Worm (Caenorhabditis elegans): Measurements from ENCODE around the gene Y54F10AM.8.
"Not testable (repeated sequence)": the region's sequence is repeated elsewhere in the genome, so short reads cannot be mapped to it uniquely, and the experiment has no call there.

The Y54F10AM.8 gene

ce11 chrIII:2474781-2475180, 33.0 kb downstream of the Y54F10AM.8 start:
- TF ChIP-seq ceh-14 (tag; optimal IDR thresholded peaks at IDR 0.05) (no peak), Y22D7AL.16 (tag; optimal IDR thresholded peaks at IDR 0.05) (no peak), gmeb-2 (tag; optimal IDR thresholded peaks at IDR 0.05) (no peak), sox-2 (GFP tag; IDR thresholded peaks at IDR 0.05) (no peak), nfya-1 (tag; optimal IDR thresholded peaks at IDR 0.05) (no peak)

ce11 chrIII:2473554-2473953, 34.2 kb downstream of the Y54F10AM.8 start, which contains the start of gene smg-6:
TSS of gene smg-6 (plus strand) at chrIII:2473854.
- TF ChIP-seq ceh-19 (GFP tag; optimal IDR thresholded peaks at IDR 0.05) (no peak), unc-42 (tag; optimal IDR thresholded peaks at IDR 0.05) (no peak), pha-4 (tag; optimal IDR thresholded peaks at IDR 0.05) (no peak), ceh-30 (tag; optimal IDR thresholded peaks at IDR 0.05) (no peak), ceh-2 (tag; optimal IDR thresholded peaks at IDR 0.05) (no peak), ama-1 (optimal IDR thresholded peaks at IDR 0.05) (no peak), hlh-30 (tag; optimal IDR thresholded peaks at IDR 0.05; ENCODE audit: insufficient read depth) (no peak), ceh-45 (GFP tag; IDR thresholded peaks at IDR 0.05) (no peak), che-1 (tag; optimal IDR thresholded peaks at IDR 0.05) (no peak), madf-2 (tag; optimal IDR thresholded peaks at IDR 0.05) (no peak), nfya-1 (tag; optimal IDR thresholded peaks at IDR 0.05) (no peak), lim-6 (tag; optimal IDR thresholded peaks at IDR 0.05) (no peak), ets-4 (tag; optimal IDR thresholded peaks at IDR 0.05) (no peak), ref-2 (tag; optimal IDR thresholded peaks at IDR 0.05) (no peak), sox-4 (tag; optimal IDR thresholded peaks at IDR 0.05) (no peak), lin-11 (tag; optimal IDR thresholded peaks at IDR 0.05) (no peak), pha-2 (tag; optimal IDR thresholded peaks at IDR 0.05) (no peak), hlh-6 (tag; optimal IDR thresholded peaks at IDR 0.05) (no peak)

- peak; percentile 71 for TF ChIP-seq nfya-1 (tag; optimal IDR thresholded peaks at IDR 0.05)
- peak; percentile 2 for TF ChIP-seq dve-1 (tag; optimal IDR thresholded peaks at IDR 0.05)
- peak; percentile 29 for TF ChIP-seq elt-2 (tag; optimal IDR thresholded peaks at IDR 0.05)
- peak; percentile 61 for TF ChIP-seq hlh-30 (tag; optimal IDR thresholded peaks at IDR 0.05; ENCODE audit: insufficient read depth)
- no peak for TF ChIP-seq unc-3 (GFP tag; conservative IDR thresholded peaks at IDR 0.05)
- no peak for TF ChIP-seq unc-3 (tag; optimal IDR thresholded peaks at IDR 0.05)
- TF ChIP-seq tbx-2 (tag; optimal IDR thresholded peaks at IDR 0.05): peak; percentile 7
Measured at ce11 chrIII:2471855-2472254, 35.9 kb downstream of the Y54F10AM.8 start.

ce11 chrIII:2468202-2468601, 39.6 kb downstream of the Y54F10AM.8 start, which contains the start of the genes E02H9.9 and E02H9.1:
TSS of gene E02H9.9 (minus strand) at chrIII:2468302.
TSS of gene E02H9.1 (plus strand) at chrIII:2468486.
- no peak for TF ChIP-seq T23F11.4 (GFP tag; optimal IDR thresholded peaks at IDR 0.05)
- no peak for TF ChIP-seq C08G9.2 (tag; optimal IDR thresholded peaks at IDR 0.05)
- no peak for TF ChIP-seq ceh-14 (tag; optimal IDR thresholded peaks at IDR 0.05)

- not testable (repeated sequence) for TF ChIP-seq pha-2 (tag; optimal IDR thresholded peaks at IDR 0.05); pag-3 (tag; optimal IDR thresholded peaks at IDR 0.05; ENCODE audit: borderline replicate concordance); F13H6.1 (tag; optimal IDR thresholded peaks at IDR 0.05)
Measured at ce11 chrIII:2458742-2459141, 49.0 kb downstream of the Y54F10AM.8 start, which contains the start of gene E02H9.3. TSS of gene E02H9.3 (plus strand) at chrIII:2459042.

DNA sequence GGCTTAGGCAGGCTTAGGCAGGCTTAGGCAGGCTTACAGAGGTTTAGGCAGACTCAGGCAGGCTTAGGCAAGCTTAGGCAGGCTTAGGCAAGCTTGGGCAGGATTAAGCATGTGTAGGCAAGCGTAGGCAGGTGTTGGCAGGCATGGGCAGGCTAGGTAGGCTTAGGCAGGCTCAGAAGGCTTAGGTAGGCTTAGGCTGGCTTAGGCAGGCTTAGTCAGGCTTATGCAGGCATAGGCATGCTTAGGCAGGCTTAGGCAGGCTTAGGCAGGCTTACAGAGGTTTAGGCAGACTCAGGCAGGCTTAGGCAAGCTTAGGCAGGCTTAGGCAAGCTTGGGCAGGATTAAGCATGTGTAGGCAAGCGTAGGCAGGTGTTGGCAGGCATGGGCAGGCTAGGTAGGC, 52.3 kb downstream of the Y54F10AM.8 start:
- TF ChIP-seq dve-1 (tag; optimal IDR thresholded peaks at IDR 0.05) (peak; percentile 26), hlh-6 (tag; optimal IDR thresholded peaks at IDR 0.05) (peak; percentile 15), sdc-2 (tag; optimal IDR thresholded peaks at IDR 0.05) (peak; percentile 30), syd-9 (tag; optimal IDR thresholded peaks at IDR 0.05) (peak; percentile 16)

Measured in whole organism, late embryonic.